Worm (Caenorhabditis elegans) whole organism, late embryonic: ENCODE data around the gene hot-9.
"Not testable (repeated sequence)": the region's sequence is repeated elsewhere in the genome, so short reads cannot be mapped to it uniquely, and the experiment has no call there.

Experiments used
- C08G9.2 ChIP-seq: sonication (generic microtip); optimal IDR thresholded peaks from 2 replicates; lab custom pipeline; 2016; ENCODE audit warnings: mild to moderate bottlenecking, missing genetic modification characterization, moderate library complexity, missing compliant biosample characterization
- F13H6.1 ChIP-seq: sonication (generic microtip); optimal IDR thresholded peaks from 2 replicates; lab custom pipeline; 2016; ENCODE audit warnings: missing genetic modification characterization, missing compliant biosample characterization
- K09A11.1 ChIP-seq: sonication (generic microtip); optimal IDR thresholded peaks from 2 replicates; lab custom pipeline; 2017; ENCODE audit warnings: antibody characterized with exemption, mild to moderate bottlenecking, missing genetic modification characterization, missing compliant biosample characterization; ENCODE audit not compliant: insufficient read depth
- ceh-19 ChIP-seq: fragments of 200-800 bp; sonication (Bioruptor generic); optimal IDR thresholded peaks from 2 replicates; lab custom pipeline; 2018; ENCODE audit warnings: mild to moderate bottlenecking, missing genetic modification characterization, missing compliant biosample characterization
- ceh-22 ChIP-seq: sonication (generic microtip); optimal IDR thresholded peaks from 2 replicates; lab custom pipeline; 2017; ENCODE audit warnings: missing biosample characterization, missing genetic modification characterization
- ceh-31 ChIP-seq: sonication (generic microtip); optimal IDR thresholded peaks from 2 replicates; lab custom pipeline; 2016; ENCODE audit warnings: missing genetic modification characterization, missing compliant biosample characterization
- ceh-34 ChIP-seq: sonication (generic microtip); optimal IDR thresholded peaks from 2 replicates; lab custom pipeline; 2016; ENCODE audit warnings: mild to moderate bottlenecking, missing genetic modification characterization, missing compliant biosample characterization
- ceh-45 ChIP-seq: fragments of 200-800 bp; sonication (Bioruptor generic); IDR thresholded peaks from 2 replicates; pipeline ENCODE4 v1.3.6; 2022; ENCODE audit warnings: missing genetic modification reagents, missing genetic modification characterization, missing compliant biosample characterization
- che-1 ChIP-seq: sonication (generic microtip); optimal IDR thresholded peaks from 2 replicates; lab custom pipeline; 2016; ENCODE audit warnings: mild to moderate bottlenecking, missing genetic modification characterization, missing compliant biosample characterization
- dmd-4 ChIP-seq: sonication (generic microtip); optimal IDR thresholded peaks from 2 replicates; lab custom pipeline; 2016; ENCODE audit warnings: borderline replicate concordance, missing genetic modification characterization, missing compliant biosample characterization
- elt-2 ChIP-seq: sonication (generic microtip); optimal IDR thresholded peaks from 2 replicates; lab custom pipeline; 2016; ENCODE audit warnings: missing genetic modification reagents, missing genetic modification characterization, missing compliant biosample characterization
- ets-4 ChIP-seq: sonication (generic microtip); optimal IDR thresholded peaks from 2 replicates; lab custom pipeline; 2016; ENCODE audit warnings: missing genetic modification characterization, missing compliant biosample characterization
- hlh-13 ChIP-seq: fragments of 200-800 bp; sonication (Bioruptor generic); optimal IDR thresholded peaks from 2 replicates; lab custom pipeline; 2018; ENCODE audit warnings: mild to moderate bottlenecking, missing genetic modification characterization, missing compliant biosample characterization
- hlh-15 ChIP-seq: sonication (generic microtip); optimal IDR thresholded peaks from 2 replicates; lab custom pipeline; 2016; ENCODE audit warnings: missing genetic modification characterization, missing compliant biosample characterization
- lim-6 ChIP-seq: sonication (generic microtip); optimal IDR thresholded peaks from 2 replicates; lab custom pipeline; 2016; ENCODE audit warnings: missing genetic modification characterization, missing compliant biosample characterization
- mec-3 ChIP-seq: sonication (generic microtip); optimal IDR thresholded peaks from 2 replicates; lab custom pipeline; 2016; ENCODE audit warnings: borderline replicate concordance, missing genetic modification characterization, missing compliant biosample characterization
- nfya-1 ChIP-seq: sonication (generic microtip); optimal IDR thresholded peaks from 2 replicates; lab custom pipeline; 2017; ENCODE audit warnings: missing genetic modification characterization, mild to moderate bottlenecking, missing compliant biosample characterization, antibody characterized with exemption, moderate library complexity
- nhr-11 ChIP-seq: fragments of 150-350 bp; optimal IDR thresholded peaks from 2 replicates; lab custom pipeline; 2014; ENCODE audit warnings: missing biosample characterization, missing genetic modification characterization
- nhr-232 ChIP-seq: sonication (generic microtip); optimal IDR thresholded peaks from 2 replicates; lab custom pipeline; 2016; ENCODE audit warnings: missing genetic modification characterization, missing compliant biosample characterization
- npax-4 ChIP-seq: sonication (generic microtip); optimal IDR thresholded peaks from 2 replicates; lab custom pipeline; 2016; ENCODE audit warnings: missing genetic modification characterization, missing compliant biosample characterization
- pag-3 ChIP-seq: sonication (generic microtip); optimal IDR thresholded peaks from 2 replicates; lab custom pipeline; 2016; ENCODE audit warnings: missing compliant biosample characterization, missing genetic modification characterization, borderline replicate concordance
- pax-1 ChIP-seq: fragments of 150-350 bp; optimal IDR thresholded peaks from 2 replicates; lab custom pipeline; 2014; ENCODE audit warnings: missing biosample characterization, missing genetic modification characterization
- pha-4 ChIP-seq: fragments of 150-350 bp; optimal IDR thresholded peaks from 2 replicates; lab custom pipeline; 2018; ENCODE audit warnings: missing biosample characterization, missing genetic modification reagents, missing genetic modification characterization
- pqm-1 ChIP-seq: sonication (generic microtip); optimal IDR thresholded peaks from 2 replicates; lab custom pipeline; 2016; ENCODE audit warnings: missing genetic modification characterization, missing compliant biosample characterization
- ref-2 ChIP-seq: sonication (generic microtip); optimal IDR thresholded peaks from 2 replicates; lab custom pipeline; 2016; ENCODE audit warnings: missing genetic modification characterization, missing compliant biosample characterization
- rnt-1 ChIP-seq: sonication (generic microtip); optimal IDR thresholded peaks from 2 replicates; lab custom pipeline; 2016; ENCODE audit warnings: missing genetic modification characterization, missing compliant biosample characterization
- tbx-7 ChIP-seq: sonication (generic microtip); optimal IDR thresholded peaks from 2 replicates; lab custom pipeline; 2016; ENCODE audit warnings: missing genotype, missing genetic modification characterization, missing compliant biosample characterization
- ttx-3 ChIP-seq: sonication (generic microtip); optimal IDR thresholded peaks from 2 replicates; lab custom pipeline; 2016; ENCODE audit warnings: missing genetic modification reagents, missing genetic modification characterization, missing compliant biosample characterization
- unc-3 ChIP-seq, 2 experiments: fragments of 200-800 bp in 1 of 2; sonication (Bioruptor generic) in 1 of 2; sonication (generic microtip) in 1 of 2; conservative IDR thresholded peaks in 1 of 2; optimal IDR thresholded peaks in 1 of 2; 2 replicates each; pipeline versions ENCODE4 v1.3.6 to Lab custom; 2016 to 2022; ENCODE audit warnings: missing compliant biosample characterization in 2 of 2, missing genetic modification characterization in 2 of 2, missing genetic modification reagents in 1 of 2
- unc-55 ChIP-seq: sonication (generic microtip); optimal IDR thresholded peaks from 2 replicates; lab custom pipeline; 2017; ENCODE audit warnings: missing biosample characterization, missing genetic modification reagents, missing genetic modification characterization
- zip-5 ChIP-seq: sonication (generic microtip); optimal IDR thresholded peaks from 2 replicates; lab custom pipeline; 2016; ENCODE audit warnings: missing genetic modification characterization, missing compliant biosample characterization
- ztf-16 ChIP-seq: sonication (generic microtip); optimal IDR thresholded peaks from 2 replicates; lab custom pipeline; 2017; ENCODE audit warnings: missing genetic modification characterization, missing compliant biosample characterization

hot-9 gene

ce11 chrIV:5076607-5077006 is 31.3 kb upstream of the hot-9 start:
- TF ChIP-seq ceh-45 (no peak), unc-55 (GFP tag; lab: Kevin White, UChicago) (peak; percentile 71), pag-3 (tag; lab: Kevin White, UChicago) (no peak), zip-5 (no peak), npax-4 (no peak), ztf-16 (tag; lab: Kevin White, UChicago) (no peak), ref-2 (no peak), che-1 (tag; lab: Kevin White, UChicago) (no peak), nhr-232 (tag; lab: Kevin White, UChicago) (no peak), ceh-34 (tag; lab: Kevin White, UChicago) (no peak), nfya-1 (tag; lab: Kevin White, UChicago) (peak; percentile 6), ceh-31 (tag; lab: Kevin White, UChicago) (peak; percentile 11), K09A11.1 (no peak), dmd-4 (no peak), ceh-19 (no peak), pqm-1 (no peak), hlh-13 (GFP tag; lab: Kevin White, UChicago) (no peak), C08G9.2 (tag; lab: Kevin White, UChicago) (no peak), pax-1 (no peak), F13H6.1 (tag; lab: Kevin White, UChicago) (no peak), ets-4 (tag; lab: Kevin White, UChicago) (no peak), mec-3 (tag; lab: Kevin White, UChicago) (no peak), elt-2 (no peak)

ce11 chrIV:5073836-5074235 is 28.5 kb upstream of the hot-9 start:
- TF ChIP-seq F13H6.1 (tag; lab: Kevin White, UChicago) (no peak), ttx-3 (tag; lab: Kevin White, UChicago) (no peak), lim-6 (tag; lab: Kevin White, UChicago) (no peak), C08G9.2 (tag; lab: Kevin White, UChicago) (no peak), ceh-22 (tag; lab: Kevin White, UChicago) (no peak)

- not testable (repeated sequence) for TF ChIP-seq rnt-1 (tag; lab: Kevin White, UChicago); pha-4; tbx-7 (tag; lab: Kevin White, UChicago)
Observed at ce11 chrIV:5070593-5070992, 25.3 kb upstream of the hot-9 start, which contains the start of gene C02B10.6. TSS of gene C02B10.6 (plus strand) at chrIV:5070893.

- not testable (repeated sequence) for TF ChIP-seq F13H6.1, ceh-22, hlh-15 (tag; lab: Kevin White, UChicago)
- TF ChIP-seq, all 69 proteins: peak for 0; not testable (repeated sequence) for 69
Observed at ce11 chrIV:5068541-5068940, 23.3 kb upstream of the hot-9 start, which contains the start of the genes R13H9.6 and rmd-6. TSS of gene R13H9.6 (minus strand) at chrIV:5068641. TSS of gene rmd-6 (plus strand) at chrIV:5068845.

- TF ChIP-seq ttx-3 (tag; lab: Kevin White, UChicago); elt-2; hlh-15 (tag; lab: Kevin White, UChicago): not testable (repeated sequence)
Observed at ce11 chrIV:5066887-5067286, 21.6 kb upstream of the hot-9 start, which contains the start of gene ttbk-2.2. TSS of gene ttbk-2.2 (minus strand) at chrIV:5066987.

ce11 chrIV:5064961-5065360 is 19.7 kb upstream of the hot-9 start, which contains the start of gene msp-53:
TSS of gene msp-53 (minus strand) at chrIV:5065061.
- TF ChIP-seq nhr-11 (tag; lab: Kevin White, UChicago); C08G9.2 (tag; lab: Kevin White, UChicago); unc-3 (GFP tag; conservative IDR thresholded peaks at IDR 0.05; lab: Robert Waterston, UW); unc-3 (tag; optimal IDR thresholded peaks at IDR 0.05; lab: Kevin White, UChicago): not testable (repeated sequence)
- TF ChIP-seq, all 69 proteins: peak for 0; not testable (repeated sequence) for 69
